Fruit fly (Drosophila melanogaster): Measurements from ENCODE around the gene Noc1.

Gene Noc1

dm6 chr3L:11045009-11045408 is 29.6 kb upstream of the Noc1 start:
- 0 out of 3 replicates have a peak, but pooled peaks have one; percentile 12 for TF ChIP-seq CG8119 (GFP tag; IDR thresholded peaks at IDR 0.05)
- no peak for TF ChIP-seq Smox (GFP tag; optimal IDR thresholded peaks at IDR 0.05)
- TF ChIP-seq CG11294 (GFP tag; IDR thresholded peaks at IDR 0.05): no peak
- no peak for TF ChIP-seq Sox15 (GFP tag; optimal IDR thresholded peaks at IDR 0.05)

dm6 chr3L:11046559-11046958 is 28.0 kb upstream of the Noc1 start:
- TF ChIP-seq CG3032 (tag; optimal IDR thresholded peaks at IDR 0.05) (no peak), Eip78C (GFP tag) (no peak), fd59A (GFP tag; optimal IDR thresholded peaks at IDR 0.05) (no peak), Sox15 (GFP tag; optimal IDR thresholded peaks at IDR 0.05) (no peak), CG8119 (GFP tag; IDR thresholded peaks at IDR 0.05) (no peak)

dm6 chr3L:11047877-11048276 is 26.7 kb upstream of the Noc1 start:
- TF ChIP-seq CG11762 (GFP tag; optimal IDR thresholded peaks at IDR 0.05; ENCODE audit: insufficient read depth): peak; percentile 20
- TF ChIP-seq spab (GFP tag; optimal IDR thresholded peaks at IDR 0.05): no peak
- TF ChIP-seq CG10631 (GFP tag; optimal IDR thresholded peaks at IDR 0.05): no peak
- TF ChIP-seq CG8632 (GFP tag; optimal IDR thresholded peaks at IDR 0.05): no peak
- peak; percentile 64 for TF ChIP-seq Eip75B (GFP tag; optimal IDR thresholded peaks at IDR 0.05)
- TF ChIP-seq Ets21C (GFP tag; optimal IDR thresholded peaks at IDR 0.05): peak; percentile 32
- no peak for TF ChIP-seq ss (GFP tag; optimal IDR thresholded peaks at IDR 0.05)
- TF ChIP-seq lz (GFP tag; optimal IDR thresholded peaks at IDR 0.05): peak; percentile 75
- no peak for TF ChIP-seq Blimp-1 (GFP tag; optimal IDR thresholded peaks at IDR 0.05)
- TF ChIP-seq OdsH (GFP tag; optimal IDR thresholded peaks at IDR 0.05): peak; percentile 50
- peak; percentile 67 for TF ChIP-seq Met (GFP tag; optimal IDR thresholded peaks at IDR 0.05)
- no peak for TF ChIP-seq Hr38 (GFP tag; optimal IDR thresholded peaks at IDR 0.05)
- TF ChIP-seq Sox15 (GFP tag; optimal IDR thresholded peaks at IDR 0.05): peak; percentile 2
- no peak for TF ChIP-seq CG6276 (GFP tag; optimal IDR thresholded peaks at IDR 0.05)
- peak; percentile 60 for TF ChIP-seq Sox14 (GFP tag; optimal IDR thresholded peaks at IDR 0.05)
- TF ChIP-seq fd85E (GFP tag; optimal IDR thresholded peaks at IDR 0.05): no peak
- TF ChIP-seq pdm3 (GFP tag; optimal IDR thresholded peaks at IDR 0.05): peak; percentile 69
- TF ChIP-seq fkh (GFP tag; optimal IDR thresholded peaks at IDR 0.05): peak; percentile 16
- peak; percentile 37 for TF ChIP-seq Smox (GFP tag; optimal IDR thresholded peaks at IDR 0.05)
- no peak for TF ChIP-seq CG16779 (tag; optimal IDR thresholded peaks at IDR 0.05)
- peak; percentile 81 for TF ChIP-seq CG31627 (GFP tag; optimal IDR thresholded peaks at IDR 0.05)
- no peak for TF ChIP-seq Lpt (GFP tag; optimal IDR thresholded peaks at IDR 0.05)
- TF ChIP-seq acj6 (GFP tag; optimal IDR thresholded peaks at IDR 0.05): peak; percentile 59
- TF ChIP-seq dac (GFP tag; optimal IDR thresholded peaks at IDR 0.05): no peak
- peak; percentile 76 for TF ChIP-seq Hr39 (GFP tag; optimal IDR thresholded peaks at IDR 0.05)
- TF ChIP-seq CG6163 (GFP tag; IDR thresholded peaks at IDR 0.05): no peak
- no peak for TF ChIP-seq dsx (GFP tag; optimal IDR thresholded peaks at IDR 0.05; ENCODE audit: poor library complexity, severe bottlenecking)
- TF ChIP-seq CG6808 (GFP tag; optimal IDR thresholded peaks at IDR 0.05): no peak
- TF ChIP-seq net (GFP tag; optimal IDR thresholded peaks at IDR 0.05): peak; percentile 46
- peak; percentile 31 for TF ChIP-seq CG7368 (GFP tag; optimal IDR thresholded peaks at IDR 0.05)
- peak; percentile 55 for TF ChIP-seq CG34406 (GFP tag; optimal IDR thresholded peaks at IDR 0.05)
- TF ChIP-seq CG11902 (GFP tag; optimal IDR thresholded peaks at IDR 0.05): peak; percentile 49
- TF ChIP-seq CG1621 (tag; optimal IDR thresholded peaks at IDR 0.05): no peak
- peak; percentile 75 for TF ChIP-seq esn (GFP tag; optimal IDR thresholded peaks at IDR 0.05)
- peak; percentile 53 for TF ChIP-seq CG6854 (GFP tag; optimal IDR thresholded peaks at IDR 0.05)
- no peak for TF ChIP-seq CG4318 (GFP tag; optimal IDR thresholded peaks at IDR 0.05)
- peak; percentile 80 for TF ChIP-seq cyc (GFP tag; optimal IDR thresholded peaks at IDR 0.05)
- peak; percentile 4 for TF ChIP-seq achi (GFP tag; optimal IDR thresholded peaks at IDR 0.05)
- no peak for TF ChIP-seq svp (GFP tag)
- TF ChIP-seq CG15336 (GFP tag; IDR thresholded peaks at IDR 0.05): no peak
- peak; percentile 71 for TF ChIP-seq CG3919 (GFP tag; optimal IDR thresholded peaks at IDR 0.05)
- TF ChIP-seq eg (GFP tag; IDR thresholded peaks at IDR 0.05): peak; percentile 62
- peak; percentile 31 for TF ChIP-seq Hr4 (GFP tag; optimal IDR thresholded peaks at IDR 0.05)
- peak; percentile 62 for TF ChIP-seq CG6792 (GFP tag; optimal IDR thresholded peaks at IDR 0.05)

Measured in whole organism, prepupa.